Worm (Caenorhabditis elegans): ENCODE data around the gene K11D12.12.

The K11D12.12 gene

ce11 chrV:5049333-5049942 is 2.6 kb upstream of the K11D12.12 start, which contains the start of the genes pqn-51 and K11D12.14 (continued):
- TF ChIP-seq pha-4 (GFP tag; IDR thresholded peaks at IDR 0.05) = peak; percentile 90
- peak; percentile 1 for TF ChIP-seq pha-4 (tag; optimal IDR thresholded peaks at IDR 0.05)
- 0 out of 2 replicates have a peak, but pooled peaks have one; percentile 51 for TF ChIP-seq F44E2.7 (GFP tag; IDR thresholded peaks at IDR 0.05)
- no peak for TF ChIP-seq unc-39 (tag; optimal IDR thresholded peaks at IDR 0.05)
- TF ChIP-seq R02D3.7 (tag; optimal IDR thresholded peaks at IDR 0.05) = no peak
- peak; percentile 61; the same call in 1 of the 2 replicates for TF ChIP-seq lin-1 (GFP tag; IDR thresholded peaks at IDR 0.05)
- TF ChIP-seq ceh-28 (tag; optimal IDR thresholded peaks at IDR 0.05) = no peak
- no peak for TF ChIP-seq F49E8.2 (tag; optimal IDR thresholded peaks at IDR 0.05; ENCODE audit: borderline replicate concordance)
- TF ChIP-seq hlh-30 (tag; optimal IDR thresholded peaks at IDR 0.05; ENCODE audit: insufficient read depth) = peak; percentile 70
- peak; percentile 87 for TF ChIP-seq mep-1 (tag; optimal IDR thresholded peaks at IDR 0.05)
- peak; percentile 24 for TF ChIP-seq nhr-25 (tag; optimal IDR thresholded peaks at IDR 0.05; ENCODE audit: borderline replicate concordance, insufficient read depth)
- TF ChIP-seq ceh-82 (tag; optimal IDR thresholded peaks at IDR 0.05) = no peak
- TF ChIP-seq spr-1 (tag; optimal IDR thresholded peaks at IDR 0.05) = peak; percentile 81
- peak; percentile 78 for TF ChIP-seq daf-19 (GFP tag; conservative IDR thresholded peaks at IDR 0.05)
- peak; percentile 93 for TF ChIP-seq fkh-10 (GFP tag; optimal IDR thresholded peaks at IDR 0.05)
- peak; percentile 42 for TF ChIP-seq duxl-1 (tag; optimal IDR thresholded peaks at IDR 0.05; ENCODE audit: poor library complexity)
- TF ChIP-seq ctbp-1 (GFP tag; IDR thresholded peaks at IDR 0.05) = peak; percentile 96
- TF ChIP-seq zip-11 (GFP tag; IDR thresholded peaks at IDR 0.05) = no peak
- peak; percentile 97 for TF ChIP-seq rbr-2 (tag; optimal IDR thresholded peaks at IDR 0.05)
- TF ChIP-seq jun-1 (tag; optimal IDR thresholded peaks at IDR 0.05) = peak; percentile 88
- peak; percentile 83 for TF ChIP-seq nhr-28 (tag; optimal IDR thresholded peaks at IDR 0.05)
- 0 out of 2 replicates have a peak, but pooled peaks have one; percentile 59 for TF ChIP-seq mdt-29 (GFP tag; IDR thresholded peaks at IDR 0.05)
- TF ChIP-seq unc-62 (GFP tag; optimal IDR thresholded peaks at IDR 0.05 in 1 of 2) = peak in 1 of 2 experiments; percentile 100
- no peak for TF ChIP-seq unc-62 (tag; optimal IDR thresholded peaks at IDR 0.05)
- peak; percentile 86 for TF ChIP-seq saeg-2 (GFP tag; IDR thresholded peaks at IDR 0.05)
- TF ChIP-seq mes-2 (tag; optimal IDR thresholded peaks at IDR 0.05; ENCODE audit: poor library complexity, severe bottlenecking) = peak; percentile 83
- TF ChIP-seq vab-7 (GFP tag; IDR thresholded peaks at IDR 0.05) = peak; percentile 90
- TF ChIP-seq hif-1 (tag; optimal IDR thresholded peaks at IDR 0.05) = peak; percentile 61 to 75
- TF ChIP-seq dve-1 (tag; optimal IDR thresholded peaks at IDR 0.05; ENCODE audit: insufficient read depth) = peak; percentile 95
- TF ChIP-seq D1046.2 (GFP tag; IDR thresholded peaks at IDR 0.05) = peak; percentile 76; the same call in 1 of the 2 replicates
- peak; percentile 88 for TF ChIP-seq set-16 (GFP tag; IDR thresholded peaks at IDR 0.05)
- no peak for TF ChIP-seq nhr-237 (tag; optimal IDR thresholded peaks at IDR 0.05)
- TF ChIP-seq T26A8.4 (GFP tag; IDR thresholded peaks at IDR 0.05) = peak; percentile 93
- peak; percentile 81 for TF ChIP-seq T20F7.1 (GFP tag; optimal IDR thresholded peaks at IDR 0.05)
- TF ChIP-seq zip-2 (tag; optimal IDR thresholded peaks at IDR 0.05) = peak; percentile 11
- peak; percentile 42 to 90 for TF ChIP-seq ZK546.5 (tag; optimal IDR thresholded peaks at IDR 0.05)
- TF ChIP-seq gei-8 (GFP tag; optimal IDR thresholded peaks at IDR 0.05) = peak; percentile 35
- 0 out of 2 replicates have a peak, but pooled peaks have one; percentile 11 for TF ChIP-seq Y75B8A.6 (GFP tag; IDR thresholded peaks at IDR 0.05)
- peak; percentile 57; the same call in 1 of the 2 replicates for TF ChIP-seq Y48G9A.11 (GFP tag; IDR thresholded peaks at IDR 0.05)
- peak; percentile 91 for TF ChIP-seq tra-1 (GFP tag; IDR thresholded peaks at IDR 0.05)
- peak; percentile 89 for TF ChIP-seq nhr-48 (tag; optimal IDR thresholded peaks at IDR 0.05)
- TF ChIP-seq nhr-76 (tag; optimal IDR thresholded peaks at IDR 0.05) = no peak
- TF ChIP-seq nhr-102 (tag; optimal IDR thresholded peaks at IDR 0.05) = peak; percentile 93
- TF ChIP-seq mxl-3 (GFP tag; optimal IDR thresholded peaks at IDR 0.05) = peak; percentile 56
- peak; percentile 87 for TF ChIP-seq nhr-11 (tag; optimal IDR thresholded peaks at IDR 0.05)
- TF ChIP-seq fos-1 (tag; optimal IDR thresholded peaks at IDR 0.05) = no peak
